Worm (Caenorhabditis elegans) whole organism, midembryonic: ENCODE measurements around the gene T24A6.1.

Experiments used
- T22C8.4 ChIP-seq: fragments of 200-800 bp; sonication (Bioruptor generic); IDR thresholded peaks from 2 replicates; pipeline ENCODE4 v1.3.6; 2022; ENCODE audit warnings: missing genetic modification characterization, missing compliant biosample characterization
- cog-1 ChIP-seq: sonication (generic microtip); optimal IDR thresholded peaks from 2 replicates; lab custom pipeline; 2016; ENCODE audit warnings: missing genetic modification characterization, missing compliant biosample characterization
- flt-1 ChIP-seq: fragments of 200-800 bp; sonication (Bioruptor generic); IDR thresholded peaks from 2 replicates; pipeline ENCODE4 v1.3.6; 2022; ENCODE audit warnings: missing genetic modification characterization, missing compliant biosample characterization
- klf-2 ChIP-seq: fragments of 200-800 bp; sonication (Bioruptor generic); conservative IDR thresholded peaks from 2 replicates; pipeline ENCODE4 v1.3.6; 2022; ENCODE audit warnings: missing genetic modification reagents, missing genetic modification characterization, missing compliant biosample characterization
- med-1 ChIP-seq: sonication (generic microtip); optimal IDR thresholded peaks from 2 replicates; lab custom pipeline; 2017; ENCODE audit warnings: missing genetic modification characterization, mild to moderate bottlenecking, missing compliant biosample characterization, antibody characterized with exemption, missing genetic modification reagents; ENCODE audit not compliant: insufficient read depth
- ref-1 ChIP-seq: fragments of 200-800 bp; sonication (Bioruptor generic); conservative IDR thresholded peaks from 2 replicates; pipeline ENCODE4 v1.3.6; 2022; ENCODE audit warnings: missing genetic modification reagents, missing genetic modification characterization, missing compliant biosample characterization
- tab-1 ChIP-seq: fragments of 200-800 bp; sonication (Bioruptor generic); IDR thresholded peaks from 2 replicates; pipeline ENCODE4 v1.3.6; 2022; ENCODE audit warnings: missing genetic modification characterization, missing compliant biosample characterization
- ztf-23 ChIP-seq: fragments of 200-800 bp; sonication (Bioruptor generic); IDR thresholded peaks from 2 replicates; pipeline ENCODE4 v1.3.6; 2022; ENCODE audit warnings: missing genetic modification reagents, missing genetic modification characterization, missing compliant biosample characterization
- ztf-29 ChIP-seq: fragments of 200-800 bp; sonication (Bioruptor generic); IDR thresholded peaks from 2 replicates; pipeline ENCODE4 v1.3.6; 2022; ENCODE audit warnings: missing genetic modification reagents, missing genetic modification characterization, missing compliant biosample characterization

The T24A6.1 gene

ce11 chrV:3579795-3580194, 21.0 kb downstream of the T24A6.1 start:
- TF ChIP-seq ref-1 (GFP tag; lab: Robert Waterston, UW) (no peak), cog-1 (no peak), flt-1 (GFP tag; lab: Robert Waterston, UW) (no peak), tab-1 (GFP tag; lab: Robert Waterston, UW) (no peak), T22C8.4 (GFP tag; lab: Robert Waterston, UW) (no peak), ztf-23 (GFP tag; lab: Robert Waterston, UW) (no peak), ztf-29 (GFP tag; lab: Robert Waterston, UW) (no peak), med-1 (no peak), klf-2 (no peak)

- TF ChIP-seq tab-1 (GFP tag; lab: Robert Waterston, UW) (no peak), cog-1 (no peak), ztf-23 (GFP tag; lab: Robert Waterston, UW) (no peak), ztf-29 (GFP tag; lab: Robert Waterston, UW) (no peak), klf-2 (no peak), T22C8.4 (GFP tag; lab: Robert Waterston, UW) (no peak)
Measured at ce11 chrV:3580385-3580784, 21.5 kb downstream of the T24A6.1 start.

ce11 chrV:3581034-3581433, 22.2 kb downstream of the T24A6.1 start:
- TF ChIP-seq med-1 (no peak), T22C8.4 (GFP tag; lab: Robert Waterston, UW) (no peak), cog-1 (no peak), klf-2 (no peak), flt-1 (GFP tag; lab: Robert Waterston, UW) (no peak), ztf-23 (GFP tag; lab: Robert Waterston, UW) (no peak), ref-1 (GFP tag; lab: Robert Waterston, UW) (no peak)

- TF ChIP-seq ref-1 (GFP tag; lab: Robert Waterston, UW) = no peak
Measured at ce11 chrV:3581643-3582042, 22.8 kb downstream of the T24A6.1 start.

- TF ChIP-seq T22C8.4 (GFP tag; lab: Robert Waterston, UW) (peak; percentile 45), tab-1 (GFP tag; lab: Robert Waterston, UW) (no peak)
Measured at ce11 chrV:3582086-3582485, 23.2 kb downstream of the T24A6.1 start.

ce11 chrV:3582671-3583070, 23.8 kb downstream of the T24A6.1 start:
- TF ChIP-seq flt-1 (GFP tag; lab: Robert Waterston, UW) (no peak), cog-1 (no peak), ztf-23 (GFP tag; lab: Robert Waterston, UW) (no peak), ref-1 (GFP tag; lab: Robert Waterston, UW) (no peak), med-1 (no peak), ztf-29 (GFP tag; lab: Robert Waterston, UW) (no peak), klf-2 (no peak), T22C8.4 (GFP tag; lab: Robert Waterston, UW) (no peak), tab-1 (GFP tag; lab: Robert Waterston, UW) (no peak)

- TF ChIP-seq klf-2 = no peak
- no peak for TF ChIP-seq cog-1
- no peak for TF ChIP-seq ref-1 (GFP tag; lab: Robert Waterston, UW)
- TF ChIP-seq ztf-23 (GFP tag; lab: Robert Waterston, UW) = no peak
- TF ChIP-seq tab-1 (GFP tag; lab: Robert Waterston, UW) = no peak
- no peak for TF ChIP-seq flt-1 (GFP tag; lab: Robert Waterston, UW)
Measured at ce11 chrV:3583622-3584021, 24.8 kb downstream of the T24A6.1 start.

- no peak for TF ChIP-seq cog-1
- TF ChIP-seq ztf-23 (GFP tag; lab: Robert Waterston, UW) = no peak
- TF ChIP-seq tab-1 (GFP tag; lab: Robert Waterston, UW) = no peak
- no peak for TF ChIP-seq ref-1 (GFP tag; lab: Robert Waterston, UW)
- TF ChIP-seq med-1 = no peak
- no peak for TF ChIP-seq flt-1 (GFP tag; lab: Robert Waterston, UW)
- no peak for TF ChIP-seq T22C8.4 (GFP tag; lab: Robert Waterston, UW)
- TF ChIP-seq ztf-29 (GFP tag; lab: Robert Waterston, UW) = no peak
- no peak for TF ChIP-seq klf-2
Measured at ce11 chrV:3585011-3585410, 26.2 kb downstream of the T24A6.1 start.

ce11 chrV:3586014-3586689, 27.3 kb downstream of the T24A6.1 start, which contains the start of the genes rpl-11.1 and T22F3.2:
Gene rpl-11.1 (minus strand): TSS chrV:3586064.
Gene T22F3.2 (plus strand): TSS chrV:3586639.
- no peak for TF ChIP-seq ztf-23 (GFP tag; lab: Robert Waterston, UW)
- no peak for TF ChIP-seq ztf-29 (GFP tag; lab: Robert Waterston, UW)
- no peak for TF ChIP-seq T22C8.4 (GFP tag; lab: Robert Waterston, UW)
- no peak for TF ChIP-seq ref-1 (GFP tag; lab: Robert Waterston, UW)
- no peak for TF ChIP-seq med-1
- no peak for TF ChIP-seq tab-1 (GFP tag; lab: Robert Waterston, UW)
- TF ChIP-seq cog-1 = no peak
- TF ChIP-seq flt-1 (GFP tag; lab: Robert Waterston, UW) = no peak
- TF ChIP-seq klf-2 = no peak

- TF ChIP-seq T22C8.4 (GFP tag; lab: Robert Waterston, UW) = 0 out of 2 replicates have a peak, but pooled peaks have one; percentile 15
- TF ChIP-seq tab-1 (GFP tag; lab: Robert Waterston, UW) = peak; percentile 81; the same call in 1 of the 2 replicates
- peak; percentile 74 for TF ChIP-seq flt-1 (GFP tag; lab: Robert Waterston, UW)
- peak; percentile 76 for TF ChIP-seq ztf-23 (GFP tag; lab: Robert Waterston, UW)
- peak; percentile 66 for TF ChIP-seq med-1
- no peak for TF ChIP-seq ref-1 (GFP tag; lab: Robert Waterston, UW)
- 0 out of 2 replicates have a peak, but pooled peaks have one; percentile 57 for TF ChIP-seq klf-2
- TF ChIP-seq cog-1 = no peak
- TF ChIP-seq ztf-29 (GFP tag; lab: Robert Waterston, UW) = peak; percentile 49; the same call in 1 of the 2 replicates
Measured at ce11 chrV:3587633-3588032, 28.8 kb downstream of the T24A6.1 start.
